Worm (Caenorhabditis elegans) whole organism, early embryonic: ENCODE results near the gene clec-251.

Source experiments
- B0310.2 ChIP-seq: sonication (generic microtip); optimal IDR thresholded peaks from 2 replicates; lab custom pipeline; 2016; ENCODE audit warnings: mild to moderate bottlenecking, missing genetic modification characterization, missing compliant biosample characterization
- F13C5.2 ChIP-seq: sonication (generic microtip); optimal IDR thresholded peaks from 2 replicates; lab custom pipeline; 2017; ENCODE audit warnings: mild to moderate bottlenecking, missing genetic modification characterization, inconsistent platforms, missing compliant biosample characterization
- ama-1 ChIP-seq: fragments of 150-350 bp; optimal IDR thresholded peaks from 2 replicates; lab custom pipeline; 2014
- ceh-36 ChIP-seq: sonication (generic microtip); optimal IDR thresholded peaks from 2 replicates; lab custom pipeline; 2016; ENCODE audit warnings: missing genetic modification characterization, inconsistent platforms, missing compliant biosample characterization
- ets-7 ChIP-seq: sonication (generic microtip); optimal IDR thresholded peaks from 2 replicates; lab custom pipeline; 2016; ENCODE audit warnings: missing genotype, missing genetic modification characterization, missing compliant biosample characterization
- hnd-1 ChIP-seq: sonication (generic microtip); optimal IDR thresholded peaks from 2 replicates; lab custom pipeline; 2016; ENCODE audit warnings: missing genetic modification characterization, missing compliant biosample characterization
- sea-1 ChIP-seq: fragments of 200-800 bp; sonication (Bioruptor generic); conservative IDR thresholded peaks from 2 replicates; pipeline ENCODE4 v1.3.6; 2022; ENCODE audit warnings: missing genetic modification characterization, missing compliant biosample characterization
- tbx-37 ChIP-seq: fragments of 200-800 bp; sonication (Bioruptor generic); conservative IDR thresholded peaks from 2 replicates; pipeline ENCODE4 v1.3.6; 2022; ENCODE audit warnings: missing genetic modification reagents, missing genetic modification characterization, missing compliant biosample characterization

ce11 chrV:18719956-18720489 lies 26.8 kb downstream of the clec-251 start, which contains the start of gene Y17D7C.2:
- no peak for TF ChIP-seq tbx-37 (GFP tag; lab: Robert Waterston, UW)
- peak; percentile 33 for TF ChIP-seq ama-1
- no peak for TF ChIP-seq hnd-1 (tag; lab: Kevin White, UChicago)
- TF ChIP-seq B0310.2 (tag; lab: Kevin White, UChicago): no peak
- peak; percentile 84 for TF ChIP-seq sea-1 (GFP tag; lab: Robert Waterston, UW)
- no peak for TF ChIP-seq ets-7 (tag; lab: Kevin White, UChicago)
- no peak for TF ChIP-seq F13C5.2 (tag; lab: Kevin White, UChicago)
- no peak for TF ChIP-seq ceh-36 (tag; lab: Kevin White, UChicago)
